Worm (Caenorhabditis elegans) whole organism, mixed stage, embryonic: ENCODE measurements around the gene F26C11.4.
"Not testable (repeated sequence)": the region's sequence is repeated elsewhere in the genome, so short reads cannot be mapped to it uniquely, and the experiment has no call there.

Experiments
- ceh-83 ChIP-seq: fragments of 200-800 bp; sonication (Bioruptor generic); optimal IDR thresholded peaks from 2 replicates; lab custom pipeline; 2018; ENCODE audit warnings: mild to moderate bottlenecking, missing genetic modification characterization, missing compliant biosample characterization
- pha-4 ChIP-seq: fragments of 150-350 bp; optimal IDR thresholded peaks from 2 replicates; lab custom pipeline; 2018; ENCODE audit warnings: missing biosample characterization, missing genetic modification reagents, missing genetic modification characterization

- TF ChIP-seq pha-4; ceh-83 (GFP tag; lab: Kevin White, UChicago): not testable (repeated sequence)
Observed at ce11 chrII:9866378-9866777, 49.7 kb downstream of the F26C11.4 start, which contains the start of gene chil-1.
